Worm (Caenorhabditis elegans): ENCODE results near the gene W06A11.1.

DNA sequence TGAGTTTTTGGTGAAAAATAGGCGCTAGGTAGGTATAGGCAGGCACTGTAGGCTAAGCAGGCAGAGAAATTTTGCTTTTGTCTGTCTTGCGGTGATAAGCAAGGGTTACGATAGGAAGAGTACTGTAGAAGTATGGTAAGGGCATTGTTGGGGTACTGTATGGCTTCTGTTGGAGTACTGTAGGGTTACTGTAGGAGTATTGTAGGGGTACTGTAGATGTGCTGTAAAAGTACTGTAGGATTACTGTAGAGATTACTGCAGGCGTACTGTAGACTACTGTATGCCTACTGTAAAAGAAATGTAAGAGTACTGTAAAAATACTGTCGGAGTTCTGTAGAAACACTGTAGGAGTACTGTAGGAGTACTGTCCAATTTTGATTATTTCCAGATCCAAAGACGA is 25.1 kb downstream of the W06A11.1 start:
- TF ChIP-seq nhr-11 (tag; optimal IDR thresholded peaks at IDR 0.05) (no peak), fos-1 (tag; optimal IDR thresholded peaks at IDR 0.05) (no peak), snpc-4 (tag; optimal IDR thresholded peaks at IDR 0.05) (no peak), mab-5 (tag; optimal IDR thresholded peaks at IDR 0.05) (no peak), blmp-1 (tag; optimal IDR thresholded peaks at IDR 0.05; ENCODE audit: insufficient read depth) (no peak), F13H6.1 (tag; optimal IDR thresholded peaks at IDR 0.05) (no peak)
